Worm (Caenorhabditis elegans) whole organism, midembryonic: ENCODE results near the gene F36H9.5.

ENCODE experiments used
- T22C8.4 ChIP-seq: fragments of 200-800 bp; sonication (Bioruptor generic); IDR thresholded peaks from 2 replicates; pipeline ENCODE4 v1.3.6; 2022; ENCODE audit warnings: missing genetic modification characterization, missing compliant biosample characterization
- cog-1 ChIP-seq: sonication (generic microtip); optimal IDR thresholded peaks from 2 replicates; lab custom pipeline; 2016; ENCODE audit warnings: missing genetic modification characterization, missing compliant biosample characterization
- flt-1 ChIP-seq: fragments of 200-800 bp; sonication (Bioruptor generic); IDR thresholded peaks from 2 replicates; pipeline ENCODE4 v1.3.6; 2022; ENCODE audit warnings: missing genetic modification characterization, missing compliant biosample characterization
- klf-2 ChIP-seq: fragments of 200-800 bp; sonication (Bioruptor generic); conservative IDR thresholded peaks from 2 replicates; pipeline ENCODE4 v1.3.6; 2022; ENCODE audit warnings: missing genetic modification reagents, missing genetic modification characterization, missing compliant biosample characterization
- med-1 ChIP-seq: sonication (generic microtip); optimal IDR thresholded peaks from 2 replicates; lab custom pipeline; 2017; ENCODE audit warnings: missing genetic modification characterization, mild to moderate bottlenecking, missing compliant biosample characterization, antibody characterized with exemption, missing genetic modification reagents; ENCODE audit not compliant: insufficient read depth
- ref-1 ChIP-seq: fragments of 200-800 bp; sonication (Bioruptor generic); conservative IDR thresholded peaks from 2 replicates; pipeline ENCODE4 v1.3.6; 2022; ENCODE audit warnings: missing genetic modification reagents, missing genetic modification characterization, missing compliant biosample characterization
- tab-1 ChIP-seq: fragments of 200-800 bp; sonication (Bioruptor generic); IDR thresholded peaks from 2 replicates; pipeline ENCODE4 v1.3.6; 2022; ENCODE audit warnings: missing genetic modification characterization, missing compliant biosample characterization
- ztf-23 ChIP-seq: fragments of 200-800 bp; sonication (Bioruptor generic); IDR thresholded peaks from 2 replicates; pipeline ENCODE4 v1.3.6; 2022; ENCODE audit warnings: missing genetic modification reagents, missing genetic modification characterization, missing compliant biosample characterization
- ztf-29 ChIP-seq: fragments of 200-800 bp; sonication (Bioruptor generic); IDR thresholded peaks from 2 replicates; pipeline ENCODE4 v1.3.6; 2022; ENCODE audit warnings: missing genetic modification reagents, missing genetic modification characterization, missing compliant biosample characterization

F36H9.5 gene

ce11 chrV:1751449-1751848 is 30.4 kb downstream of the F36H9.5 start, which contains the start of gene srh-199:
Gene srh-199, minus strand, starts transcription at chrV:1751549.
- TF ChIP-seq T22C8.4 (GFP tag; lab: Robert Waterston, UW), result no peak
- TF ChIP-seq tab-1 (GFP tag; lab: Robert Waterston, UW), result no peak
- TF ChIP-seq ref-1 (GFP tag; lab: Robert Waterston, UW), result no peak
- TF ChIP-seq ztf-29 (GFP tag; lab: Robert Waterston, UW), result no peak
- TF ChIP-seq klf-2 (GFP tag; lab: Robert Waterston, UW), result no peak
- TF ChIP-seq flt-1 (GFP tag; lab: Robert Waterston, UW), result no peak
- TF ChIP-seq ztf-23 (GFP tag; lab: Robert Waterston, UW), result no peak
- TF ChIP-seq cog-1 (tag; lab: Kevin White, UChicago), result no peak
- no peak for TF ChIP-seq med-1 (GFP tag; lab: Kevin White, UChicago)

- TF ChIP-seq cog-1 (tag; lab: Kevin White, UChicago) (no peak), ztf-23 (GFP tag; lab: Robert Waterston, UW) (no peak), ref-1 (GFP tag; lab: Robert Waterston, UW) (no peak), med-1 (GFP tag; lab: Kevin White, UChicago) (no peak), tab-1 (GFP tag; lab: Robert Waterston, UW) (no peak), T22C8.4 (GFP tag; lab: Robert Waterston, UW) (no peak), flt-1 (GFP tag; lab: Robert Waterston, UW) (no peak), ztf-29 (GFP tag; lab: Robert Waterston, UW) (no peak), klf-2 (GFP tag; lab: Robert Waterston, UW) (no peak)
These were observed 32.8 kb downstream of the F36H9.5 start, which contains the start of gene ZK697.8 for ce11 chrV:1749053-1749452. Gene ZK697.8, minus strand, starts transcription at chrV:1749153.

- TF ChIP-seq ztf-29 (GFP tag; lab: Robert Waterston, UW) (peak; percentile 76; the same call in 1 of the 2 replicates), cog-1 (tag; lab: Kevin White, UChicago) (peak; percentile 49), klf-2 (GFP tag; lab: Robert Waterston, UW) (no peak)
These were observed 38.5 kb downstream of the F36H9.5 start, which contains the start of gene nhr-256 for ce11 chrV:1743205-1743870. Gene nhr-256, plus strand, starts transcription at chrV:1743771.

ce11 chrV:1741074-1741473 is 40.7 kb downstream of the F36H9.5 start, which contains the start of gene srab-25:
Gene srab-25, minus strand, starts transcription at chrV:1741174.
- no peak for TF ChIP-seq klf-2 (GFP tag; lab: Robert Waterston, UW)
- TF ChIP-seq ref-1 (GFP tag; lab: Robert Waterston, UW), result no peak
- no peak for TF ChIP-seq ztf-23 (GFP tag; lab: Robert Waterston, UW)
- TF ChIP-seq tab-1 (GFP tag; lab: Robert Waterston, UW), result no peak
- TF ChIP-seq cog-1 (tag; lab: Kevin White, UChicago), result no peak
- no peak for TF ChIP-seq T22C8.4 (GFP tag; lab: Robert Waterston, UW)
- TF ChIP-seq ztf-29 (GFP tag; lab: Robert Waterston, UW), result no peak
- no peak for TF ChIP-seq flt-1 (GFP tag; lab: Robert Waterston, UW)
- TF ChIP-seq med-1 (GFP tag; lab: Kevin White, UChicago), result no peak

ce11 chrV:1734569-1734968 is 47.3 kb downstream of the F36H9.5 start, which contains the start of gene str-160:
Gene str-160, plus strand, starts transcription at chrV:1734869.
- no peak for TF ChIP-seq ztf-23 (GFP tag; lab: Robert Waterston, UW)
- TF ChIP-seq flt-1 (GFP tag; lab: Robert Waterston, UW), result no peak
- TF ChIP-seq T22C8.4 (GFP tag; lab: Robert Waterston, UW), result no peak
- no peak for TF ChIP-seq ref-1 (GFP tag; lab: Robert Waterston, UW)
- no peak for TF ChIP-seq cog-1 (tag; lab: Kevin White, UChicago)
- TF ChIP-seq ztf-29 (GFP tag; lab: Robert Waterston, UW), result no peak
- no peak for TF ChIP-seq med-1 (GFP tag; lab: Kevin White, UChicago)
- no peak for TF ChIP-seq klf-2 (GFP tag; lab: Robert Waterston, UW)
- TF ChIP-seq tab-1 (GFP tag; lab: Robert Waterston, UW), result no peak

- no peak for TF ChIP-seq cog-1 (tag; lab: Kevin White, UChicago)
- no peak for TF ChIP-seq med-1 (GFP tag; lab: Kevin White, UChicago)
- no peak for TF ChIP-seq tab-1 (GFP tag; lab: Robert Waterston, UW)
- TF ChIP-seq klf-2 (GFP tag; lab: Robert Waterston, UW), result no peak
- no peak for TF ChIP-seq ztf-29 (GFP tag; lab: Robert Waterston, UW)
- TF ChIP-seq T22C8.4 (GFP tag; lab: Robert Waterston, UW), result no peak
- no peak for TF ChIP-seq ztf-23 (GFP tag; lab: Robert Waterston, UW)
- no peak for TF ChIP-seq flt-1 (GFP tag; lab: Robert Waterston, UW)
- TF ChIP-seq ref-1 (GFP tag; lab: Robert Waterston, UW), result no peak
These were observed 49.9 kb downstream of the F36H9.5 start, which contains the start of gene gst-21 for ce11 chrV:1731918-1732317. Gene gst-21, minus strand, starts transcription at chrV:1732018.
